Fruit fly (Drosophila melanogaster): ENCODE measurements around the gene CG44532.

The CG44532 gene

DNA sequence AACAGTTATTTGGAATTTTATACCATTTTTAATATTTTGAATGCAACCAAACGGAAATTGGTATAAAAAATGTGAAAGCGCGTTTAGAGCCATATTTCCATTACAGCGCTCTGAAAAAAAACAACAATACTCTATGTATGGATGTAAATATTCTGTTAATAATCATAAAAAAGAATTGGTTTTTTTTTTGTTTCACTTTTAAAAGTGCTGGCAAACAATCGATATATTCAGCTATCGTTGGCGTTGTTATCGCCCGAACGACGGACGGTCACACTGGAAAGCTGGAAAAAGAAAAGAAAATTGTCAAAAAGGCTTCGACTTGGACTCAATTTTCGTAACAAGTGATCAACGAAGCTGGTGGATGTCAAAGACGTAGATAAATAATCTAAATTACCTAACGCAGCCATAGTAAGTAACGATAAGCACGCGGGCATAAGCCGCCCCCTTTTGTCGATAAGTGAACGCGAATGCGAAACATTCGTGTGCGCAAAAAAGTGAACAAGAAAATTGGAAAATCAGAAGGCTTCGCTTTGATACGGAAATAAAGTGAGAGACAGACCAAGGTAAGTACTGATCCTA lies 19.6 kb upstream of the CG44532 start, which contains the start of gene CG7065:
CG7065 (plus strand) TSS at position 270 of the 579 bp plus-strand sequence.
- TF ChIP-seq usp (GFP tag; optimal IDR thresholded peaks at IDR 0.05), result no peak
- no peak for TF ChIP-seq OdsH (GFP tag; optimal IDR thresholded peaks at IDR 0.05)
- TF ChIP-seq woc (GFP tag; optimal IDR thresholded peaks at IDR 0.05), result peak; percentile 12
- TF ChIP-seq GATAd (GFP tag; optimal IDR thresholded peaks at IDR 0.05), result no peak
- no peak for TF ChIP-seq CG9705 (GFP tag; optimal IDR thresholded peaks at IDR 0.05)
- no peak for TF ChIP-seq psq (GFP tag; optimal IDR thresholded peaks at IDR 0.05)
- no peak for TF ChIP-seq sage (GFP tag; optimal IDR thresholded peaks at IDR 0.05)
- no peak for TF ChIP-seq Hnf4 (GFP tag; optimal IDR thresholded peaks at IDR 0.05)
- TF ChIP-seq dl (GFP tag; optimal IDR thresholded peaks at IDR 0.05; ENCODE audit: insufficient read depth in 1 of 2, partially characterized antibody in 2 of 2), result no peak

DNA sequence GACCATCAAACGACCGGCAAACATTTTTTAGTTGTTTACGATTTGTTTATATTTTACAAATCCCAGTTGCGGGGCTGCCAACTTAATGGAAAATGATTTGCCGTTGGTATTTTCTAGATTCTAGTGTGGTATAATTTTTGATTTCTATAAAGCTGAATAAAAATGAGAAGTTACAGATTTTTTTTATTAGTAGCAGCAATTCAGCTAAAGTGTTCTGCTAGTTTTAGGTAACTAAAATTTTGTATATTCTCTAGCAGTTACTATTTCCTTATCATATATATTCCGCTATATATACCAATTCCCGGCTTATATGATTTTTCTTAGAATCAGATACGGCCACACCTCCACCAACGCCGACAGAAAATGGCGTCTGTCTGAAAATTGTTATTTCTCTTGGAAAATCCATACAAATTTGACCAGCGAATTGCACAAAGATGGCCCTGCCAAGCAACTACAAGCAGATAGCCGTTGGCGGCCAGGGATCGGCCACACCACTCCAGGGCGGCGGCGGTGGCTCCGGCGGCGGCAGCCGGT lies 12.8 kb upstream of the CG44532 start, which contains the start of the genes fh and Bap111:
fh (minus strand) TSS at position 83 of the 534 bp plus-strand sequence.
Bap111 (plus strand) TSS at position 321 of the 534 bp plus-strand sequence.
- TF ChIP-seq Myc (optimal IDR thresholded peaks at IDR 0.05) (peak; percentile 13), Sp1 (GFP tag; optimal IDR thresholded peaks at IDR 0.05) (no peak), h (GFP tag; optimal IDR thresholded peaks at IDR 0.05) (peak; percentile 6), br (GFP tag; optimal IDR thresholded peaks at IDR 0.05) (no peak), sage (GFP tag; optimal IDR thresholded peaks at IDR 0.05) (no peak), ey (GFP tag; optimal IDR thresholded peaks at IDR 0.05) (no peak), pan (optimal IDR thresholded peaks at IDR 0.05) (no peak), N (GFP tag; optimal IDR thresholded peaks at IDR 0.05) (no peak), Hr78 (GFP tag; optimal IDR thresholded peaks at IDR 0.05) (no peak), Dfd (GFP tag; optimal IDR thresholded peaks at IDR 0.05) (peak; percentile 48), Mio (GFP tag; optimal IDR thresholded peaks at IDR 0.05) (no peak)

DNA sequence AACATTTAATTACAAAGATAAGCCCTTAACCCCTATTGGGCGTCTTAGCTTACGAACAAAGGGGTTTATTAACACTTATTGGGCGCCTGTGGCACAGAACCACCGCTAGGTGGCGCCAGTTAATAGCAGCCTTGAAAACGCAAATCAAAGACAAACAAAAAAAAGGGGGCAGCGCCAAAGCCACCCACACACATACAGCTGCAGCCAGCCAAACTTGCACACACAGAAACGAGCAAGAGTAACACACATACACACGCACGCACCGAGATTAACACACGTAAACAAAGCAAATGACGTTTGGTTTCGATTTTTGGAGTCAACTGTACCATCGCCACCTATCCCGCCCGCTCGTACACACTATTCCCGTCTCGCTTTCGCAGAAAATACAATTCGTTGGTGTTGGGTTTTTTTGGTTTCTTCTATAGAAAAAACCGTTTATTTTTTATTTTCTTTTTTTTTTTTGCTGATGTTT lies 9.7 kb upstream of the CG44532 start:
- TF ChIP-seq Hnf4 (GFP tag; optimal IDR thresholded peaks at IDR 0.05) (no peak), Dfd (GFP tag; optimal IDR thresholded peaks at IDR 0.05) (no peak), Mio (GFP tag; optimal IDR thresholded peaks at IDR 0.05) (no peak), Rel (GFP tag; optimal IDR thresholded peaks at IDR 0.05) (peak; percentile 42), Rel (tag; optimal IDR thresholded peaks at IDR 0.05) (peak; percentile 69), lola (GFP tag; optimal IDR thresholded peaks at IDR 0.05) (no peak), Sp1 (GFP tag; optimal IDR thresholded peaks at IDR 0.05) (peak; percentile 51), GATAd (GFP tag; optimal IDR thresholded peaks at IDR 0.05) (no peak), CG32264 (GFP tag; optimal IDR thresholded peaks at IDR 0.05) (no peak), tai (GFP tag; optimal IDR thresholded peaks at IDR 0.05) (no peak), rgr (GFP tag; optimal IDR thresholded peaks at IDR 0.05) (peak; percentile 52), fru (GFP tag; optimal IDR thresholded peaks at IDR 0.05) (peak; percentile 65), h (GFP tag; optimal IDR thresholded peaks at IDR 0.05) (peak; percentile 61), pan (optimal IDR thresholded peaks at IDR 0.05) (no peak), Jra (GFP tag; optimal IDR thresholded peaks at IDR 0.05) (peak; percentile 47), woc (GFP tag; optimal IDR thresholded peaks at IDR 0.05) (peak; percentile 48), Myc (optimal IDR thresholded peaks at IDR 0.05) (no peak), usp (GFP tag; optimal IDR thresholded peaks at IDR 0.05) (no peak), dl (GFP tag; optimal IDR thresholded peaks at IDR 0.05; ENCODE audit: insufficient read depth in 1 of 2, partially characterized antibody in 2 of 2) (peak in 1 of 2 experiments; percentile 41), dsf (GFP tag; optimal IDR thresholded peaks at IDR 0.05; ENCODE audit: borderline replicate concordance) (no peak), HLH106 (tag; optimal IDR thresholded peaks at IDR 0.05) (peak; percentile 42), foxo (GFP tag; optimal IDR thresholded peaks at IDR 0.05) (peak in 1 of 2 experiments; percentile 54), jim (GFP tag; optimal IDR thresholded peaks at IDR 0.05) (peak; percentile 88), Hr78 (GFP tag; optimal IDR thresholded peaks at IDR 0.05) (no peak), sage (GFP tag; optimal IDR thresholded peaks at IDR 0.05) (no peak), Hr83 (GFP tag; optimal IDR thresholded peaks at IDR 0.05; ENCODE audit: poor library complexity, severe bottlenecking) (peak; percentile 84), Abd-B (GFP tag; optimal IDR thresholded peaks at IDR 0.05) (no peak), CrebA (GFP tag; optimal IDR thresholded peaks at IDR 0.05; ENCODE audit: borderline replicate concordance) (no peak), brk (GFP tag; optimal IDR thresholded peaks at IDR 0.05) (no peak), sv (GFP tag; optimal IDR thresholded peaks at IDR 0.05) (peak; percentile 24), ey (GFP tag; optimal IDR thresholded peaks at IDR 0.05) (peak; percentile 9), psq (GFP tag; optimal IDR thresholded peaks at IDR 0.05) (peak; percentile 41), N (GFP tag; optimal IDR thresholded peaks at IDR 0.05) (peak; percentile 65), CG9705 (GFP tag; optimal IDR thresholded peaks at IDR 0.05) (no peak), Vsx2 (GFP tag; optimal IDR thresholded peaks at IDR 0.05; ENCODE audit: partially characterized antibody) (no peak), OdsH (GFP tag; optimal IDR thresholded peaks at IDR 0.05) (no peak), Dif (GFP tag; optimal IDR thresholded peaks at IDR 0.05; ENCODE audit: partially characterized antibody) (no peak), br (GFP tag; optimal IDR thresholded peaks at IDR 0.05) (no peak), dmrt93B (GFP tag; optimal IDR thresholded peaks at IDR 0.05) (no peak)

Data from whole organism, wandering third instar larva.